Fruit fly (Drosophila melanogaster) whole organism, embryonic: ENCODE measurements around the gene CG15814.

Experiments
- Ada2b ChIP-seq: fragments of 200-800 bp; sonication (Bioruptor generic); IDR thresholded peaks from 2 replicates; pipeline ENCODE4 v1.3.6; 2022; ENCODE audit warnings: missing biosample characterization, missing genetic modification characterization
- Aef1 ChIP-seq: fragments of 200-800 bp; sonication (Bioruptor generic); IDR thresholded peaks from 3 replicates; pipeline ENCODE4 v1.3.6; 2022; ENCODE audit warnings: missing biosample characterization, missing genetic modification characterization
- Antp ChIP-seq: fragments of 200-800 bp; sonication (Bioruptor generic); optimal IDR thresholded peaks from 3 replicates; lab custom pipeline; 2016; ENCODE audit warnings: missing biosample characterization, missing genetic modification characterization
- Asciz ChIP-seq: fragments of 200-800 bp; sonication (Bioruptor generic); optimal IDR thresholded peaks from 2 replicates; lab custom pipeline; 2017; ENCODE audit warnings: missing biosample characterization, mild to moderate bottlenecking, missing genetic modification characterization, missing genetic modification reagents
- Bdp1 ChIP-seq: fragments of 200-800 bp; sonication (Bioruptor generic); optimal IDR thresholded peaks from 3 replicates; lab custom pipeline; 2016; ENCODE audit warnings: missing biosample characterization, missing genetic modification characterization
- Bteb2 ChIP-seq: fragments of 200-800 bp; sonication (Bioruptor generic); optimal IDR thresholded peaks from 2 replicates; lab custom pipeline; 2016; ENCODE audit warnings: missing biosample characterization, missing genetic modification characterization
- CG10462 ChIP-seq: fragments of 200-800 bp; sonication (Bioruptor generic); optimal IDR thresholded peaks from 2 replicates; lab custom pipeline; 2016; ENCODE audit warnings: missing biosample characterization, missing genetic modification characterization
- CG12299 ChIP-seq: fragments of 200-800 bp; sonication (Bioruptor generic); optimal IDR thresholded peaks from 2 replicates; lab custom pipeline; 2018; ENCODE audit warnings: missing biosample characterization, mild to moderate bottlenecking, missing genetic modification characterization
- CG12942 ChIP-seq: fragments of 200-800 bp; sonication (Bioruptor generic); optimal IDR thresholded peaks from 3 replicates; lab custom pipeline; 2016; ENCODE audit warnings: missing biosample characterization, missing genetic modification characterization
- CG13123 ChIP-seq: fragments of 200-800 bp; sonication (Bioruptor generic); optimal IDR thresholded peaks from 2 replicates; lab custom pipeline; 2016; ENCODE audit warnings: missing biosample characterization, missing genetic modification characterization
- CG16813 ChIP-seq: fragments of 200-800 bp; sonication (Bioruptor generic); IDR thresholded peaks from 3 replicates; pipeline ENCODE4 v1.3.6; 2022; ENCODE audit warnings: missing biosample characterization, missing genetic modification characterization; ENCODE audit not compliant: partially characterized antibody
- CG2889 ChIP-seq: fragments of 200-800 bp; sonication (Bioruptor generic); IDR thresholded peaks from 3 replicates; pipeline ENCODE4 v1.3.6; 2022; ENCODE audit warnings: missing biosample characterization, missing genetic modification characterization
- CG30403 ChIP-seq: fragments of 200-800 bp; sonication (Bioruptor generic); optimal IDR thresholded peaks from 3 replicates; lab custom pipeline; 2016; ENCODE audit warnings: missing biosample characterization, missing genetic modification characterization
- CG30431 ChIP-seq: fragments of 200-800 bp; sonication (Bioruptor generic); optimal IDR thresholded peaks from 2 replicates; lab custom pipeline; 2017; ENCODE audit warnings: missing biosample characterization, missing genetic modification characterization
- CG3163 ChIP-seq: fragments of 200-800 bp; sonication (Bioruptor generic); optimal IDR thresholded peaks from 3 replicates; lab custom pipeline; 2016; ENCODE audit warnings: missing biosample characterization, missing genetic modification characterization
- CG3838 ChIP-seq: fragments of 200-800 bp; sonication (Bioruptor generic); optimal IDR thresholded peaks from 3 replicates; lab custom pipeline; 2016; ENCODE audit warnings: missing biosample characterization, missing genetic modification characterization
- CG4404 ChIP-seq: fragments of 200-800 bp; sonication (Bioruptor generic); IDR thresholded peaks from 2 replicates; pipeline ENCODE4 v1.3.6; 2022; ENCODE audit warnings: missing biosample characterization, missing genetic modification characterization
- CG6854 ChIP-seq: fragments of 200-800 bp; sonication (Bioruptor generic); optimal IDR thresholded peaks from 3 replicates; lab custom pipeline; 2017; ENCODE audit warnings: missing biosample characterization, mild to moderate bottlenecking, missing genetic modification characterization
- CG7357 ChIP-seq: fragments of 200-800 bp; sonication (Bioruptor generic); IDR thresholded peaks from 3 replicates; pipeline ENCODE4 v1.3.6; 2022; ENCODE audit warnings: missing biosample characterization, missing genetic modification characterization
- CG8924 ChIP-seq: fragments of 200-800 bp; optimal IDR thresholded peaks from 3 replicates; lab custom pipeline; 2019; ENCODE audit warnings: missing biosample characterization, mild to moderate bottlenecking, missing genetic modification characterization, moderate library complexity
- CTCF ChIP-seq: fragments of 200-800 bp; sonication (Bioruptor generic); optimal IDR thresholded peaks from 2 replicates; lab custom pipeline; 2017; ENCODE audit warnings: missing biosample characterization, mild to moderate bottlenecking, missing genetic modification characterization, moderate library complexity
- Dad ChIP-seq: fragments of 200-800 bp; sonication (Bioruptor generic); optimal IDR thresholded peaks from 3 replicates; lab custom pipeline; 2016; ENCODE audit warnings: missing biosample characterization, missing genetic modification characterization
- Deaf1 ChIP-seq: fragments of 200-800 bp; optimal IDR thresholded peaks from 3 replicates; lab custom pipeline; 2019; ENCODE audit warnings: missing biosample characterization, mild to moderate bottlenecking, missing genetic modification characterization, moderate library complexity
- HmgD ChIP-seq: fragments of 200-800 bp; sonication (Bioruptor generic); optimal IDR thresholded peaks from 3 replicates; lab custom pipeline; 2016; ENCODE audit warnings: missing biosample characterization, missing genetic modification characterization
- Mrtf ChIP-seq: fragments of 200-800 bp; sonication (Bioruptor generic); IDR thresholded peaks from 3 replicates; pipeline ENCODE4 v1.3.6; 2022; ENCODE audit warnings: missing biosample characterization, missing genetic modification characterization
- NFAT ChIP-seq: fragments of 200-800 bp; sonication (Bioruptor generic); IDR thresholded peaks from 2 replicates; pipeline ENCODE4 v1.3.6; 2022; ENCODE audit warnings: missing biosample characterization, missing genetic modification characterization
- Oli ChIP-seq: fragments of 200-800 bp; sonication (Bioruptor generic); optimal IDR thresholded peaks from 2 replicates; lab custom pipeline; 2018; ENCODE audit warnings: missing biosample characterization, mild to moderate bottlenecking, missing genetic modification characterization, moderate library complexity
- Pdp1 ChIP-seq, 2 experiments: fragments of 200-800 bp; sonication (Bioruptor generic); optimal IDR thresholded peaks; 3 replicates each; lab custom pipeline; 2016; ENCODE audit warnings: missing biosample characterization in 2 of 2, missing genetic modification characterization in 2 of 2, mild to moderate bottlenecking in 1 of 2, moderate library complexity in 1 of 2
- Rx ChIP-seq: fragments of 200-800 bp; sonication (Bioruptor generic); IDR thresholded peaks from 2 replicates; pipeline ENCODE4 v1.3.6; 2022; ENCODE audit warnings: missing biosample characterization, missing genetic modification characterization
- Scr ChIP-seq: fragments of 200-800 bp; sonication (Bioruptor generic); IDR thresholded peaks from 2 replicates; pipeline ENCODE4 v1.3.6; 2022; ENCODE audit warnings: missing biosample characterization, missing genetic modification characterization; ENCODE audit not compliant: partially characterized antibody
- aop ChIP-seq: fragments of 200-800 bp; sonication (Bioruptor generic); IDR thresholded peaks from 2 replicates; pipeline ENCODE4 v1.3.6; 2022; ENCODE audit warnings: missing biosample characterization, missing genetic modification characterization
- crc ChIP-seq: fragments of 200-800 bp; sonication (Bioruptor generic); optimal IDR thresholded peaks from 2 replicates; lab custom pipeline; 2016; ENCODE audit warnings: missing biosample characterization, missing genetic modification characterization
- croc ChIP-seq: fragments of 200-800 bp; sonication (Bioruptor generic); conservative IDR thresholded peaks from 3 replicates; pipeline ENCODE4 v1.3.6; 2022; ENCODE audit warnings: missing biosample characterization, missing genetic modification characterization
- dmrt99B ChIP-seq: fragments of 200-800 bp; sonication (Bioruptor generic); optimal IDR thresholded peaks from 2 replicates; lab custom pipeline; 2018; ENCODE audit warnings: missing biosample characterization, mild to moderate bottlenecking, missing genetic modification characterization, moderate library complexity
- gem ChIP-seq: fragments of 200-800 bp; sonication (Bioruptor generic); optimal IDR thresholded peaks from 2 replicates; lab custom pipeline; 2019; ENCODE audit warnings: missing biosample characterization, mild to moderate bottlenecking, missing genetic modification characterization, moderate library complexity
- gro ChIP-seq: fragments of 200-800 bp; sonication (Bioruptor generic); optimal IDR thresholded peaks from 2 replicates; lab custom pipeline; 2016; ENCODE audit warnings: missing biosample characterization, missing genetic modification characterization
- jumu ChIP-seq: fragments of 200-800 bp; sonication (Bioruptor generic); optimal IDR thresholded peaks from 3 replicates; lab custom pipeline; 2016; ENCODE audit warnings: missing biosample characterization, missing genetic modification characterization
- klu ChIP-seq: fragments of 200-800 bp; sonication (Bioruptor generic); IDR thresholded peaks from 2 replicates; pipeline ENCODE4 v1.3.6; 2022; ENCODE audit warnings: missing biosample characterization, missing genetic modification characterization
- lbe ChIP-seq: fragments of 200-800 bp; sonication (Bioruptor generic); optimal IDR thresholded peaks from 2 replicates; lab custom pipeline; 2016; ENCODE audit warnings: missing biosample characterization, mild to moderate bottlenecking, missing genetic modification characterization
- lmd ChIP-seq: fragments of 200-800 bp; sonication (Bioruptor generic); IDR thresholded peaks from 2 replicates; pipeline ENCODE4 v1.3.6; 2022; ENCODE audit warnings: missing biosample characterization, missing genetic modification characterization
- nmo ChIP-seq: fragments of 200-800 bp; sonication (Bioruptor generic); optimal IDR thresholded peaks from 2 replicates; lab custom pipeline; 2018; ENCODE audit warnings: missing biosample characterization, mild to moderate bottlenecking, missing genetic modification characterization, moderate library complexity
- nom ChIP-seq: fragments of 200-800 bp; sonication (Bioruptor generic); optimal IDR thresholded peaks from 2 replicates; lab custom pipeline; 2017; ENCODE audit warnings: missing biosample characterization, missing genetic modification characterization, mild to moderate bottlenecking, moderate library complexity, missing genetic modification reagents
- ranshi ChIP-seq: fragments of 200-800 bp; sonication (Bioruptor generic); IDR thresholded peaks from 2 replicates; pipeline ENCODE4 v1.3.6; 2022; ENCODE audit warnings: missing biosample characterization, missing genetic modification characterization
- run ChIP-seq: fragments of 200-800 bp; sonication (Bioruptor generic); optimal IDR thresholded peaks from 3 replicates; lab custom pipeline; 2018; ENCODE audit warnings: missing biosample characterization, mild to moderate bottlenecking, missing genetic modification characterization
- schlank ChIP-seq: fragments of 200-800 bp; sonication (Bioruptor generic); optimal IDR thresholded peaks from 2 replicates; lab custom pipeline; 2018; ENCODE audit warnings: missing biosample characterization, mild to moderate bottlenecking, missing genetic modification characterization
- sna ChIP-seq: fragments of 200-800 bp; sonication (Bioruptor generic); IDR thresholded peaks from 2 replicates; pipeline ENCODE4 v1.3.6; 2022; ENCODE audit warnings: missing biosample characterization, missing genetic modification characterization; ENCODE audit not compliant: partially characterized antibody
- sqz ChIP-seq: fragments of 200-800 bp; sonication (Bioruptor generic); optimal IDR thresholded peaks from 3 replicates; lab custom pipeline; 2018; ENCODE audit warnings: missing biosample characterization, mild to moderate bottlenecking, missing genetic modification characterization
- wdn ChIP-seq: fragments of 200-800 bp; sonication (Bioruptor generic); IDR thresholded peaks from 2 replicates; pipeline ENCODE4 v1.3.6; 2022; ENCODE audit warnings: missing biosample characterization, missing genetic modification characterization
- wek ChIP-seq: fragments of 200-800 bp; sonication (Bioruptor generic); optimal IDR thresholded peaks from 3 replicates; lab custom pipeline; 2018; ENCODE audit warnings: missing biosample characterization, mild to moderate bottlenecking, missing genetic modification characterization, moderate library complexity

Gene CG15814

DNA sequence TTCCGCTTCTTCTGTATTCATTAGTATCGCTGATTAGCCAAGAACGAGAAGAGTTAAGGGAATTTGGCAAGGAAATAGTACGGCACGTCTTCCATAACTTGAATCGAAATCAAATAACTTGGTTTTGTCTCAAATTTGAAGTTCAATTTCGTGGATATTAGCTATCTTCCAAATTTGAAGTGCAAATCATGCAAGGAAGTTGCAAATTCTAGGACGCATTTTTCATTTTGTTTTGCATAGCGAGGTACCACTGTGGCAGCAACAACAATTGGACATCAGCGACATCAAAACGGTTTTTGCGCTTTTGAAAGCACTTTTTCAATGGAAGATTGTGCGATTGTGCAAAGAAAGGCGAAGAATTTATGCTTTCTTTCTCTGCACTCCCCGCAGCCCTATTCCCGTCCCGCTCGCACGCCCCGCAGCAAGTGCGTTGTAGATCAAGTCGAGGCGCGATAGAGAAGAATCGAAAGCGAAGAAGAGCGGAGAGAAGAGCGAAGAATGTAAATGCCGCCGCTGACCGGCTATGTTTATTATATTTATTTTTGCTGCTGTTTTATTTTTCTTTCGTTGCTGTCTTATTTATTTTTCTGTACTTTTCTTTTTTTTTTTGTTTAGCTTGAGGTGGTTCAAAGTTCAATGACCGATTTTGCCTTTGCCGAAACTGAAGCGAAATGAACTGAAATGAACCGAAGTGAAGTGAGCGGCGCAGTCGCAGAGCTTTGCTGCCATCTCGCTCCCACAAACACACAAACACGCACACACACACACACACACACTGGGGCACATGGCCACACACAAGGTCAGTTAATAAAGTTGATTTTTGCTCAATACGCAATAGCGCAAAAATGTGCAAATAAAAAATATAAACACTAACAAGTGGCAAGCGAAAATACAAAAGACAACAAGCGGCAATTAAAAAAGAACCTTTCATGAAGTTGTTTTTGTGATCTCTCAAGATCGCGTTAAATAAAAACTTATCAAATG lies 31.3 kb upstream of the CG15814 start (continued):
- TF ChIP-seq schlank (tag; lab: Kevin White, UChicago): peak; percentile 68
- peak; percentile 21 for TF ChIP-seq CG8924
- 0 out of 2 replicates have a peak, but pooled peaks have one; percentile 7 for TF ChIP-seq NFAT (GFP tag; lab: Robert Waterston, UW)
- TF ChIP-seq CTCF: no peak
- no peak for TF ChIP-seq CG12299 (tag; lab: Kevin White, UChicago)
- TF ChIP-seq CG6854 (GFP tag; lab: Kevin White, UChicago): no peak
- TF ChIP-seq Bteb2 (GFP tag; lab: Kevin White, UChicago): peak; percentile 16
- TF ChIP-seq jumu: peak; percentile 28
- no peak for TF ChIP-seq Dad
- TF ChIP-seq CG4404 (GFP tag; lab: Robert Waterston, UW): peak; percentile 40; the same call in 1 of the 2 replicates
- peak; percentile 63 for TF ChIP-seq Aef1 (GFP tag; lab: Robert Waterston, UW)
- TF ChIP-seq Deaf1 (tag; lab: Kevin White, UChicago): no peak
- no peak for TF ChIP-seq Scr (GFP tag; lab: Robert Waterston, UW)
- TF ChIP-seq Mrtf (GFP tag; lab: Robert Waterston, UW): 0 out of 3 replicates have a peak, but pooled peaks have one; percentile 48
- no peak for TF ChIP-seq sqz (GFP tag; lab: Kevin White, UChicago)
- no peak for TF ChIP-seq HmgD (GFP tag; lab: Kevin White, UChicago)
- TF ChIP-seq crc: peak; percentile 30
- no peak for TF ChIP-seq CG10462 (GFP tag; lab: Kevin White, UChicago)
- peak; percentile 68 for TF ChIP-seq Antp (GFP tag; lab: Kevin White, UChicago)
- peak; percentile 71 for TF ChIP-seq lmd (GFP tag; lab: Robert Waterston, UW)
- no peak for TF ChIP-seq CG3163 (GFP tag; lab: Kevin White, UChicago)
- TF ChIP-seq ranshi (GFP tag; lab: Robert Waterston, UW): peak; percentile 65; the same call in 1 of the 2 replicates
- TF ChIP-seq Ada2b (GFP tag; lab: Robert Waterston, UW): peak; percentile 16; the same call in 1 of the 2 replicates
- no peak for TF ChIP-seq Bdp1
- TF ChIP-seq croc (GFP tag; lab: Robert Waterston, UW): no peak
- peak; percentile 39; the same call in 1 of the 2 replicates for TF ChIP-seq Rx (GFP tag; lab: Robert Waterston, UW)
- peak; percentile 0 for TF ChIP-seq Asciz (GFP tag; lab: Kevin White, UChicago)
- TF ChIP-seq run: no peak
- TF ChIP-seq wdn (GFP tag; lab: Robert Waterston, UW): no peak
- TF ChIP-seq CG13123: no peak
- TF ChIP-seq klu (GFP tag; lab: Robert Waterston, UW): no peak
- no peak for TF ChIP-seq CG30431
- TF ChIP-seq CG7357 (GFP tag; lab: Robert Waterston, UW): no peak
- TF ChIP-seq nmo (GFP tag; lab: Kevin White, UChicago): peak; percentile 16
- peak; percentile 31 to 39 for TF ChIP-seq Pdp1 (GFP tag; optimal IDR thresholded peaks at IDR 0.05; lab: Kevin White, UChicago)
- peak; percentile 31 for TF ChIP-seq lbe (GFP tag; lab: Kevin White, UChicago)
- peak; percentile 66 for TF ChIP-seq gem (tag; lab: Kevin White, UChicago)
- 0 out of 3 replicates have a peak, but pooled peaks have one; percentile 27 for TF ChIP-seq CG2889
- TF ChIP-seq CG30403: peak; percentile 69
- TF ChIP-seq dmrt99B (tag; lab: Kevin White, UChicago): peak; percentile 59
- no peak for TF ChIP-seq wek (GFP tag; lab: Kevin White, UChicago)
- peak; percentile 71 for TF ChIP-seq nom (GFP tag; lab: Kevin White, UChicago)
- TF ChIP-seq CG3838: no peak
- no peak for TF ChIP-seq aop
- TF ChIP-seq Oli (tag; lab: Kevin White, UChicago): peak; percentile 62
- peak; percentile 64 for TF ChIP-seq gro (GFP tag; lab: Kevin White, UChicago)
- no peak for TF ChIP-seq CG16813 (GFP tag; lab: Robert Waterston, UW)
- TF ChIP-seq sna (GFP tag; lab: Robert Waterston, UW): no peak
- no peak for TF ChIP-seq CG12942
